Fruit fly (Drosophila melanogaster): Measurements from ENCODE around the gene Cul3.
A peak's percentile ranks its signal among the peaks of the same experiment; 100 is the strongest.

Gene Cul3

dm6 chr2L:15271757-15272589 is at the start of gene Cul3:
Cul3 (minus strand) TSS chr2L:15272024.
- no peak for TF ChIP-seq Dif (GFP tag; optimal IDR thresholded peaks at IDR 0.05; ENCODE audit: partially characterized antibody)
- no peak for TF ChIP-seq lola (GFP tag; optimal IDR thresholded peaks at IDR 0.05)
- TF ChIP-seq dl (GFP tag; optimal IDR thresholded peaks at IDR 0.05; ENCODE audit: insufficient read depth in 1 of 2, partially characterized antibody in 2 of 2), result no peak
- TF ChIP-seq HLH106 (tag; optimal IDR thresholded peaks at IDR 0.05), result peak; percentile 30
- TF ChIP-seq foxo (GFP tag; optimal IDR thresholded peaks at IDR 0.05), result peak in 1 of 2 experiments; percentile 17
- TF ChIP-seq h (GFP tag; optimal IDR thresholded peaks at IDR 0.05), result no peak
- no peak for TF ChIP-seq Jra (GFP tag; optimal IDR thresholded peaks at IDR 0.05)
- no peak for TF ChIP-seq fru (GFP tag; optimal IDR thresholded peaks at IDR 0.05)
- TF ChIP-seq Dfd (GFP tag; optimal IDR thresholded peaks at IDR 0.05), result no peak
- no peak for TF ChIP-seq usp (GFP tag; optimal IDR thresholded peaks at IDR 0.05)
- no peak for TF ChIP-seq dmrt93B (GFP tag; optimal IDR thresholded peaks at IDR 0.05)
- TF ChIP-seq woc (GFP tag; optimal IDR thresholded peaks at IDR 0.05), result peak; percentile 40
- TF ChIP-seq sv (GFP tag; optimal IDR thresholded peaks at IDR 0.05), result no peak
- no peak for TF ChIP-seq pan (optimal IDR thresholded peaks at IDR 0.05)
- TF ChIP-seq brk (GFP tag; optimal IDR thresholded peaks at IDR 0.05), result peak; percentile 47
- TF ChIP-seq sage (GFP tag; optimal IDR thresholded peaks at IDR 0.05), result no peak
- peak; percentile 42 for TF ChIP-seq Myc (optimal IDR thresholded peaks at IDR 0.05)
- TF ChIP-seq Abd-B (GFP tag; optimal IDR thresholded peaks at IDR 0.05), result no peak
- TF ChIP-seq Vsx2 (GFP tag; optimal IDR thresholded peaks at IDR 0.05; ENCODE audit: partially characterized antibody), result no peak
- no peak for TF ChIP-seq br (GFP tag; optimal IDR thresholded peaks at IDR 0.05)
- TF ChIP-seq Hr83 (GFP tag; optimal IDR thresholded peaks at IDR 0.05; ENCODE audit: poor library complexity, severe bottlenecking), result no peak
- TF ChIP-seq Mio (GFP tag; optimal IDR thresholded peaks at IDR 0.05), result no peak
- TF ChIP-seq psq (GFP tag; optimal IDR thresholded peaks at IDR 0.05), result no peak
- no peak for TF ChIP-seq ey (GFP tag; optimal IDR thresholded peaks at IDR 0.05)
- no peak for TF ChIP-seq N (GFP tag; optimal IDR thresholded peaks at IDR 0.05)
- no peak for TF ChIP-seq CG9705 (GFP tag; optimal IDR thresholded peaks at IDR 0.05)
- no peak for TF ChIP-seq jim (GFP tag; optimal IDR thresholded peaks at IDR 0.05)
- no peak for TF ChIP-seq CrebA (GFP tag; optimal IDR thresholded peaks at IDR 0.05; ENCODE audit: borderline replicate concordance)
- no peak for TF ChIP-seq dsf (GFP tag; optimal IDR thresholded peaks at IDR 0.05; ENCODE audit: borderline replicate concordance)
- TF ChIP-seq Rel (GFP tag; optimal IDR thresholded peaks at IDR 0.05), result no peak
- TF ChIP-seq Rel (tag; optimal IDR thresholded peaks at IDR 0.05), result no peak
- TF ChIP-seq CG32264 (GFP tag; optimal IDR thresholded peaks at IDR 0.05), result no peak
- peak; percentile 29 for TF ChIP-seq Sp1 (GFP tag; optimal IDR thresholded peaks at IDR 0.05)
- peak; percentile 8 for TF ChIP-seq Hnf4 (GFP tag; optimal IDR thresholded peaks at IDR 0.05)
- TF ChIP-seq Hr78 (GFP tag; optimal IDR thresholded peaks at IDR 0.05), result no peak
- no peak for TF ChIP-seq OdsH (GFP tag; optimal IDR thresholded peaks at IDR 0.05)
- peak; percentile 39 for TF ChIP-seq tai (GFP tag; optimal IDR thresholded peaks at IDR 0.05)

dm6 chr2L:15321408-15321807 is 49.6 kb upstream of the Cul3 start:
- TF ChIP-seq sage (GFP tag; optimal IDR thresholded peaks at IDR 0.05) (no peak), Myc (optimal IDR thresholded peaks at IDR 0.05) (no peak), usp (GFP tag; optimal IDR thresholded peaks at IDR 0.05) (no peak), psq (GFP tag; optimal IDR thresholded peaks at IDR 0.05) (no peak), Mio (GFP tag; optimal IDR thresholded peaks at IDR 0.05) (no peak), Sp1 (GFP tag; optimal IDR thresholded peaks at IDR 0.05) (no peak), OdsH (GFP tag; optimal IDR thresholded peaks at IDR 0.05) (no peak), Rel (GFP tag; optimal IDR thresholded peaks at IDR 0.05) (no peak), Rel (tag; optimal IDR thresholded peaks at IDR 0.05) (no peak), N (GFP tag; optimal IDR thresholded peaks at IDR 0.05) (no peak)

- TF ChIP-seq foxo (GFP tag; optimal IDR thresholded peaks at IDR 0.05), result no peak
- TF ChIP-seq Rel (GFP tag; optimal IDR thresholded peaks at IDR 0.05), result no peak
- no peak for TF ChIP-seq Rel (tag; optimal IDR thresholded peaks at IDR 0.05)
- no peak for TF ChIP-seq dmrt93B (GFP tag; optimal IDR thresholded peaks at IDR 0.05)
- TF ChIP-seq br (GFP tag; optimal IDR thresholded peaks at IDR 0.05), result no peak
- TF ChIP-seq dl (GFP tag; optimal IDR thresholded peaks at IDR 0.05; ENCODE audit: insufficient read depth in 1 of 2, partially characterized antibody in 2 of 2), result no peak
- TF ChIP-seq Jra (GFP tag; optimal IDR thresholded peaks at IDR 0.05), result no peak
- no peak for TF ChIP-seq Sp1 (GFP tag; optimal IDR thresholded peaks at IDR 0.05)
- TF ChIP-seq Myc (optimal IDR thresholded peaks at IDR 0.05), result no peak
- TF ChIP-seq N (GFP tag; optimal IDR thresholded peaks at IDR 0.05), result no peak
- no peak for TF ChIP-seq lola (GFP tag; optimal IDR thresholded peaks at IDR 0.05)
- TF ChIP-seq dsf (GFP tag; optimal IDR thresholded peaks at IDR 0.05; ENCODE audit: borderline replicate concordance), result no peak
- TF ChIP-seq jim (GFP tag; optimal IDR thresholded peaks at IDR 0.05), result no peak
- no peak for TF ChIP-seq h (GFP tag; optimal IDR thresholded peaks at IDR 0.05)
- TF ChIP-seq CrebA (GFP tag; optimal IDR thresholded peaks at IDR 0.05; ENCODE audit: borderline replicate concordance), result no peak
- no peak for TF ChIP-seq Vsx2 (GFP tag; optimal IDR thresholded peaks at IDR 0.05; ENCODE audit: partially characterized antibody)
- TF ChIP-seq Hr83 (GFP tag; optimal IDR thresholded peaks at IDR 0.05; ENCODE audit: poor library complexity, severe bottlenecking), result no peak
- no peak for TF ChIP-seq tai (GFP tag; optimal IDR thresholded peaks at IDR 0.05)
- TF ChIP-seq OdsH (GFP tag; optimal IDR thresholded peaks at IDR 0.05), result no peak
These were observed 48.0 kb upstream of the Cul3 start for dm6 chr2L:15319874-15320273.

Measured in whole organism, wandering third instar larva.